Worm (Caenorhabditis elegans) whole organism, young adult: ENCODE measurements around the gene plk-1.

ENCODE experiments used
- F49E8.2 ChIP-seq: sonication (generic microtip); optimal IDR thresholded peaks from 3 replicates; lab custom pipeline; 2017; ENCODE audit warnings: missing genetic modification characterization, mild to moderate bottlenecking, missing compliant biosample characterization, antibody characterized with exemption, moderate library complexity; ENCODE audit not compliant: insufficient read depth
- Y53G8AR.9 ChIP-seq: fragments of 200-800 bp; sonication (Bioruptor generic); conservative IDR thresholded peaks from 2 replicates; pipeline ENCODE4 v1.3.6; 2022; ENCODE audit warnings: missing genetic modification reagents, missing genetic modification characterization, missing compliant biosample characterization
- madf-6 ChIP-seq: fragments of 200-800 bp; sonication (Bioruptor generic); IDR thresholded peaks from 2 replicates; pipeline ENCODE4 v1.3.6; 2022; ENCODE audit warnings: missing genetic modification reagents, missing genetic modification characterization, missing compliant biosample characterization
- pha-4 ChIP-seq: fragments of 150-350 bp; sonication (generic microtip); optimal IDR thresholded peaks from 2 replicates; lab custom pipeline; 2014; ENCODE audit warnings: missing biosample characterization, missing genetic modification reagents, missing genetic modification characterization

ce11 chrIII:8124323-8124722 is 23.2 kb downstream of the plk-1 start:
- TF ChIP-seq madf-6 (GFP tag; lab: Robert Waterston, UW) (no peak), pha-4 (tag; lab: Kevin White, UChicago) (no peak), F49E8.2 (tag; lab: Kevin White, UChicago) (no peak), Y53G8AR.9 (no peak)
